Fruit fly (Drosophila melanogaster) whole organism, embryonic: Measurements from ENCODE around the gene Fibp.

Experiments
- ATbp ChIP-seq: fragments of 200-800 bp; sonication (Bioruptor generic); optimal IDR thresholded peaks from 2 replicates; lab custom pipeline; 2017; ENCODE audit warnings: missing biosample characterization, mild to moderate bottlenecking, missing genetic modification characterization, missing genetic modification reagents
- Bdp1 ChIP-seq: fragments of 200-800 bp; sonication (Bioruptor generic); optimal IDR thresholded peaks from 3 replicates; lab custom pipeline; 2016; ENCODE audit warnings: missing biosample characterization, missing genetic modification characterization
- CG10321 ChIP-seq: fragments of 200-800 bp; sonication (Bioruptor generic); IDR thresholded peaks from 2 replicates; pipeline ENCODE4 v1.3.6; 2022; ENCODE audit warnings: missing biosample characterization, missing genetic modification characterization
- CG10543 ChIP-seq: fragments of 200-800 bp; sonication (Bioruptor generic); optimal IDR thresholded peaks from 3 replicates; lab custom pipeline; 2017; ENCODE audit warnings: missing biosample characterization, mild to moderate bottlenecking, missing genetic modification characterization, moderate library complexity
- CG1233 ChIP-seq: fragments of 200-800 bp; sonication (Bioruptor generic); optimal IDR thresholded peaks from 4 replicates; lab custom pipeline; 2018; ENCODE audit warnings: missing biosample characterization, mild to moderate bottlenecking, missing genetic modification characterization
- CG12942 ChIP-seq: fragments of 200-800 bp; sonication (Bioruptor generic); optimal IDR thresholded peaks from 3 replicates; lab custom pipeline; 2016; ENCODE audit warnings: missing biosample characterization, missing genetic modification characterization
- CG14441 ChIP-seq: fragments of 200-800 bp; sonication (Bioruptor generic); IDR thresholded peaks from 2 replicates; pipeline ENCODE4 v1.3.6; 2022; ENCODE audit warnings: missing biosample characterization, missing genetic modification characterization
- CG14667 ChIP-seq: fragments of 200-800 bp; sonication (Bioruptor generic); IDR thresholded peaks from 2 replicates; pipeline ENCODE4 v1.3.6; 2022; ENCODE audit warnings: missing biosample characterization, missing genetic modification characterization
- CG14710 ChIP-seq: fragments of 200-800 bp; sonication (Bioruptor generic); optimal IDR thresholded peaks from 3 replicates; lab custom pipeline; 2019; ENCODE audit warnings: missing biosample characterization, mild to moderate bottlenecking, missing genetic modification characterization, moderate library complexity
- CG1602 ChIP-seq: fragments of 200-800 bp; sonication (Bioruptor generic); optimal IDR thresholded peaks from 3 replicates; lab custom pipeline; 2016; ENCODE audit warnings: missing biosample characterization, missing genetic modification characterization
- CG17385 ChIP-seq: fragments of 200-800 bp; sonication (Bioruptor generic); optimal IDR thresholded peaks from 3 replicates; lab custom pipeline; 2018; ENCODE audit warnings: missing biosample characterization, mild to moderate bottlenecking, missing genetic modification characterization
- CG18476 ChIP-seq: fragments of 200-800 bp; sonication (Bioruptor generic); optimal IDR thresholded peaks from 2 replicates; lab custom pipeline; 2016; ENCODE audit warnings: missing biosample characterization, mild to moderate bottlenecking, missing genetic modification characterization
- CG18764 ChIP-seq: fragments of 200-800 bp; sonication (Bioruptor generic); optimal IDR thresholded peaks from 3 replicates; lab custom pipeline; 2016; ENCODE audit warnings: missing biosample characterization, missing genetic modification characterization
- CG2678 ChIP-seq: fragments of 200-800 bp; sonication (Bioruptor generic); optimal IDR thresholded peaks from 3 replicates; lab custom pipeline; 2019; ENCODE audit warnings: missing biosample characterization, mild to moderate bottlenecking, missing genetic modification characterization, moderate library complexity
- CG2889 ChIP-seq: fragments of 200-800 bp; sonication (Bioruptor generic); IDR thresholded peaks from 3 replicates; pipeline ENCODE4 v1.3.6; 2022; ENCODE audit warnings: missing biosample characterization, missing genetic modification characterization
- CG3163 ChIP-seq: fragments of 200-800 bp; sonication (Bioruptor generic); optimal IDR thresholded peaks from 3 replicates; lab custom pipeline; 2016; ENCODE audit warnings: missing biosample characterization, missing genetic modification characterization
- CG33557 ChIP-seq: fragments of 200-800 bp; sonication (Bioruptor generic); optimal IDR thresholded peaks from 2 replicates; lab custom pipeline; 2019; ENCODE audit warnings: missing biosample characterization, mild to moderate bottlenecking, missing genetic modification characterization, moderate library complexity
- CG3838 ChIP-seq: fragments of 200-800 bp; sonication (Bioruptor generic); optimal IDR thresholded peaks from 3 replicates; lab custom pipeline; 2016; ENCODE audit warnings: missing biosample characterization, missing genetic modification characterization
- CG4707 ChIP-seq: fragments of 200-800 bp; sonication (Bioruptor generic); optimal IDR thresholded peaks from 2 replicates; lab custom pipeline; 2018; ENCODE audit warnings: missing biosample characterization, mild to moderate bottlenecking, missing genetic modification characterization, moderate library complexity
- CG6175 ChIP-seq: fragments of 200-800 bp; sonication (Bioruptor generic); IDR thresholded peaks from 3 replicates; pipeline ENCODE4 v1.3.6; 2022; ENCODE audit warnings: missing biosample characterization, missing genetic modification characterization
- CG6254 ChIP-seq: fragments of 200-800 bp; sonication (Bioruptor generic); optimal IDR thresholded peaks from 3 replicates; lab custom pipeline; 2017; ENCODE audit warnings: mild to moderate bottlenecking, missing biosample characterization, missing genetic modification reagents, missing genetic modification characterization
- CG7271 ChIP-seq: fragments of 200-800 bp; sonication (Bioruptor generic); optimal IDR thresholded peaks from 2 replicates; lab custom pipeline; 2018; ENCODE audit warnings: missing biosample characterization, mild to moderate bottlenecking, missing genetic modification characterization, moderate library complexity
- CG7745 ChIP-seq: fragments of 200-800 bp; sonication (Bioruptor generic); optimal IDR thresholded peaks from 2 replicates; lab custom pipeline; 2018; ENCODE audit warnings: missing biosample characterization, mild to moderate bottlenecking, missing genetic modification characterization, moderate library complexity
- Deaf1 ChIP-seq: fragments of 200-800 bp; optimal IDR thresholded peaks from 3 replicates; lab custom pipeline; 2019; ENCODE audit warnings: missing biosample characterization, mild to moderate bottlenecking, missing genetic modification characterization, moderate library complexity
- Doc2 ChIP-seq: fragments of 200-800 bp; sonication (Bioruptor generic); IDR thresholded peaks from 2 replicates; pipeline ENCODE4 v1.3.6; 2022; ENCODE audit warnings: missing biosample characterization, missing genetic modification characterization
- Dref ChIP-seq: fragments of 200-800 bp; sonication (Bioruptor generic); IDR thresholded peaks from 2 replicates; pipeline ENCODE4 v1.3.6; 2022; ENCODE audit warnings: missing biosample characterization, missing genetic modification characterization
- NC2β ChIP-seq: fragments of 200-800 bp; sonication (Bioruptor generic); optimal IDR thresholded peaks from 2 replicates; lab custom pipeline; 2016; ENCODE audit warnings: missing biosample characterization, missing genetic modification characterization
- Optix ChIP-seq: fragments of 200-800 bp; sonication (Bioruptor generic); IDR thresholded peaks from 3 replicates; pipeline ENCODE4 v1.3.6; 2022; ENCODE audit warnings: missing biosample characterization, missing genetic modification characterization
- Stat92E ChIP-seq, 3 experiments: fragments of >200 bp in 2 of 3; fragments of 200-800 bp in 1 of 3; sonication (Bioruptor generic) in 1 of 3; optimal IDR thresholded peaks; 2 replicates each; lab custom pipeline; 2017 to 2019; ENCODE audit warnings: missing biosample characterization in 3 of 3, missing genetic modification characterization in 3 of 3, mild to moderate bottlenecking in 1 of 3, moderate library complexity in 1 of 3
- Tbp ChIP-seq: fragments of >200 bp; optimal IDR thresholded peaks from 2 replicates; lab custom pipeline; 2018; ENCODE audit warnings: missing biosample characterization, missing genetic modification characterization
- Vsx1 ChIP-seq: fragments of 200-800 bp; sonication (Bioruptor generic); optimal IDR thresholded peaks from 2 replicates; lab custom pipeline; 2017; ENCODE audit warnings: missing biosample characterization, mild to moderate bottlenecking, missing genetic modification characterization, missing genetic modification reagents
- bcd ChIP-seq: fragments of 200-800 bp; sonication (Bioruptor generic); optimal IDR thresholded peaks from 2 replicates; lab custom pipeline; 2017; ENCODE audit warnings: missing biosample characterization, mild to moderate bottlenecking, missing genetic modification characterization
- bigmax ChIP-seq: fragments of 200-800 bp; sonication (Bioruptor generic); optimal IDR thresholded peaks from 2 replicates; lab custom pipeline; 2018; ENCODE audit warnings: missing biosample characterization, mild to moderate bottlenecking, missing genetic modification characterization
- br ChIP-seq: fragments of >200 bp; optimal IDR thresholded peaks from 2 replicates; lab custom pipeline; 2017
- bsh ChIP-seq, 2 experiments: fragments of 200-800 bp; sonication (Bioruptor generic); optimal IDR thresholded peaks; 2 replicates each; lab custom pipeline; 2017 to 2018; ENCODE audit warnings: mild to moderate bottlenecking in 2 of 2, missing biosample characterization in 2 of 2, missing genetic modification characterization in 2 of 2, moderate library complexity in 1 of 2
- danr ChIP-seq: fragments of 200-800 bp; sonication (Bioruptor generic); IDR thresholded peaks from 2 replicates; pipeline ENCODE4 v1.3.6; 2022; ENCODE audit warnings: missing biosample characterization, missing genetic modification characterization
- exex ChIP-seq: fragments of 200-800 bp; sonication (Bioruptor generic); optimal IDR thresholded peaks from 4 replicates; lab custom pipeline; 2018; ENCODE audit warnings: missing biosample characterization, mild to moderate bottlenecking, missing genetic modification characterization, moderate library complexity
- fd96Cb ChIP-seq: fragments of 200-800 bp; sonication (Bioruptor generic); optimal IDR thresholded peaks from 2 replicates; lab custom pipeline; 2018; ENCODE audit warnings: missing biosample characterization, mild to moderate bottlenecking, missing genetic modification characterization, moderate library complexity
- grn ChIP-seq: fragments of 200-800 bp; sonication (Bioruptor generic); optimal IDR thresholded peaks from 3 replicates; lab custom pipeline; 2017; ENCODE audit warnings: missing biosample characterization, missing genetic modification characterization
- gsb-n ChIP-seq: fragments of 200-800 bp; sonication (Bioruptor generic); optimal IDR thresholded peaks from 3 replicates; lab custom pipeline; 2018; ENCODE audit warnings: missing biosample characterization, mild to moderate bottlenecking, missing genetic modification characterization
- gt ChIP-seq: fragments of 200-800 bp; sonication (Bioruptor generic); IDR thresholded peaks from 2 replicates; pipeline ENCODE4 v1.3.6; 2022; ENCODE audit warnings: missing biosample characterization, missing genetic modification characterization
- jumu ChIP-seq: fragments of 200-800 bp; sonication (Bioruptor generic); optimal IDR thresholded peaks from 3 replicates; lab custom pipeline; 2016; ENCODE audit warnings: missing biosample characterization, missing genetic modification characterization
- klu ChIP-seq: fragments of 200-800 bp; sonication (Bioruptor generic); IDR thresholded peaks from 2 replicates; pipeline ENCODE4 v1.3.6; 2022; ENCODE audit warnings: missing biosample characterization, missing genetic modification characterization
- lilli ChIP-seq: fragments of 200-800 bp; sonication (Bioruptor generic); optimal IDR thresholded peaks from 3 replicates; lab custom pipeline; 2016; ENCODE audit warnings: missing biosample characterization, missing genetic modification characterization
- lov ChIP-seq, 2 experiments: fragments of 200-800 bp in 1 of 2; fragments of >200 bp in 1 of 2; sonication (Bioruptor generic) in 1 of 2; IDR thresholded peaks in 1 of 2; optimal IDR thresholded peaks in 1 of 2; 2 replicates in 1 of 2; 3 replicates in 1 of 2; pipeline versions ENCODE4 v1.3.6 to Lab custom; 2017 to 2022; ENCODE audit warnings: missing biosample characterization in 1 of 2, missing genetic modification characterization in 1 of 2
- onecut ChIP-seq: fragments of 200-800 bp; sonication (Bioruptor generic); IDR thresholded peaks from 2 replicates; pipeline ENCODE4 v1.3.6; 2022; ENCODE audit warnings: missing biosample characterization, missing genetic modification characterization
- rib ChIP-seq: fragments of 200-800 bp; sonication (Bioruptor generic); IDR thresholded peaks from 2 replicates; pipeline ENCODE4 v1.3.6; 2022; ENCODE audit warnings: missing biosample characterization, missing genetic modification characterization
- z ChIP-seq: fragments of 200-800 bp; sonication (Bioruptor generic); IDR thresholded peaks from 3 replicates; pipeline ENCODE4 v1.3.6; 2022; ENCODE audit warnings: missing biosample characterization, missing genetic modification characterization
- zen2 ChIP-seq: fragments of 200-800 bp; sonication (Bioruptor generic); IDR thresholded peaks from 3 replicates; pipeline ENCODE4 v1.3.6; 2022; ENCODE audit warnings: missing biosample characterization, missing genetic modification characterization; ENCODE audit not compliant: partially characterized antibody

Gene Fibp

dm6 chr3L:19794203-19794802, 23.5 kb downstream of the Fibp start (continued):
- TF ChIP-seq CG7745 (tag; lab: Kevin White, UChicago) (no peak), CG1602 (GFP tag; lab: Kevin White, UChicago) (peak; percentile 73), Vsx1 (GFP tag; lab: Kevin White, UChicago) (no peak), z (0 out of 3 replicates have a peak, but pooled peaks have one; percentile 19), CG10543 (GFP tag; lab: Kevin White, UChicago) (peak; percentile 96), gsb-n (tag; lab: Kevin White, UChicago) (peak; percentile 44), Tbp (no peak), Deaf1 (tag; lab: Kevin White, UChicago) (peak; percentile 68), CG3163 (GFP tag; lab: Kevin White, UChicago) (no peak), br (lab: Kevin White, UChicago) (no peak), Optix (GFP tag; lab: Robert Waterston, UW) (peak; percentile 59; the same call in 2 of the 3 replicates), CG14441 (GFP tag; lab: Robert Waterston, UW) (peak; percentile 57), CG18764 (GFP tag; lab: Kevin White, UChicago) (peak; percentile 53), CG7271 (no peak), CG6175 (GFP tag; lab: Robert Waterston, UW) (peak; percentile 66; the same call in 2 of the 3 replicates), Doc2 (no peak), danr (no peak), bcd (GFP tag; lab: Kevin White, UChicago) (peak; percentile 85), gt (GFP tag; lab: Robert Waterston, UW) (no peak), CG3838 (peak; percentile 51), jumu (GFP tag; lab: Kevin White, UChicago) (peak; percentile 65), exex (tag; lab: Kevin White, UChicago) (peak; percentile 68), onecut (GFP tag; lab: Robert Waterston, UW) (peak; percentile 76), Stat92E (GFP tag; optimal IDR thresholded peaks at IDR 0.05; lab: Kevin White, UChicago) (peak in 1 of 3 experiments; percentile 2), CG17385 (GFP tag; lab: Kevin White, UChicago) (peak; percentile 87), rib (GFP tag; lab: Robert Waterston, UW) (peak; percentile 57), zen2 (GFP tag; lab: Robert Waterston, UW) (no peak; the same call in 2 of the 3 replicates), CG18476 (GFP tag; lab: Kevin White, UChicago) (peak; percentile 84), fd96Cb (peak; percentile 75), Bdp1 (GFP tag; lab: Kevin White, UChicago) (peak; percentile 59), CG6254 (GFP tag; lab: Kevin White, UChicago) (peak; percentile 78), Dref (GFP tag; lab: Robert Waterston, UW) (no peak; the same call in 1 of the 2 replicates), ATbp (GFP tag; lab: Kevin White, UChicago) (peak; percentile 79), CG4707 (GFP tag; lab: Kevin White, UChicago) (peak; percentile 81), grn (GFP tag; lab: Kevin White, UChicago) (peak; percentile 57), bigmax (no peak), NC2β (GFP tag; lab: Kevin White, UChicago) (peak; percentile 65), CG1233 (GFP tag; lab: Kevin White, UChicago) (peak; percentile 83), CG2889 (GFP tag; lab: Robert Waterston, UW) (0 out of 3 replicates have a peak, but pooled peaks have one; percentile 15), CG2678 (tag; lab: Kevin White, UChicago) (peak; percentile 94), bsh (GFP tag; optimal IDR thresholded peaks at IDR 0.05; lab: Kevin White, UChicago) (peak; percentile 74 to 93), CG33557 (peak; percentile 72), CG14667 (GFP tag; lab: Robert Waterston, UW) (peak; percentile 47; the same call in 1 of the 2 replicates), CG12942 (GFP tag; lab: Kevin White, UChicago) (peak; percentile 62), CG10321 (GFP tag; lab: Robert Waterston, UW) (0 out of 2 replicates have a peak, but pooled peaks have one; percentile 35), lov (optimal IDR thresholded peaks at IDR 0.05; lab: Kevin White, UChicago) (no peak), lov (GFP tag; IDR thresholded peaks at IDR 0.05; lab: Robert Waterston, UW) (peak; percentile 84; the same call in 2 of the 3 replicates), lilli (GFP tag; lab: Kevin White, UChicago) (peak; percentile 90), CG14710 (tag; lab: Kevin White, UChicago) (peak; percentile 77), klu (peak; percentile 56; the same call in 1 of the 2 replicates)
